Fruit fly (Drosophila melanogaster) whole organism, wandering third instar larva: ENCODE measurements around the gene CG9926.

Source experiments
- Abd-B ChIP-seq: fragments of >200 bp; optimal IDR thresholded peaks from 2 replicates; lab custom pipeline; 2017; ENCODE audit warnings: missing biosample characterization, missing genetic modification characterization
- CG32264 ChIP-seq: fragments of 200-800 bp; sonication (Bioruptor generic); optimal IDR thresholded peaks from 2 replicates; lab custom pipeline; 2016; ENCODE audit warnings: missing biosample characterization, missing genetic modification characterization
- CG9705 ChIP-seq: fragments of 200-800 bp; sonication (Bioruptor generic); optimal IDR thresholded peaks from 2 replicates; lab custom pipeline; 2018; ENCODE audit warnings: missing biosample characterization, mild to moderate bottlenecking, missing genetic modification characterization
- CrebA ChIP-seq: fragments of 200-800 bp; sonication (Bioruptor generic); optimal IDR thresholded peaks from 2 replicates; lab custom pipeline; 2016; ENCODE audit warnings: missing biosample characterization, mild to moderate bottlenecking, missing genetic modification characterization, borderline replicate concordance
- Dfd ChIP-seq: fragments of >200 bp; optimal IDR thresholded peaks from 2 replicates; lab custom pipeline; 2017; ENCODE audit warnings: missing biosample characterization, missing genetic modification characterization
- Dif ChIP-seq: fragments of 200-275, 200-300 bp; sonication (Bioruptor generic); optimal IDR thresholded peaks from 2 replicates; lab custom pipeline; 2018; ENCODE audit warnings: missing biosample characterization, missing genetic modification characterization; ENCODE audit not compliant: partially characterized antibody
- GATAd ChIP-seq: sonication (Bioruptor generic); optimal IDR thresholded peaks from 2 replicates; lab custom pipeline; 2016; ENCODE audit warnings: missing biosample characterization, missing genetic modification characterization
- HLH106 ChIP-seq: fragments of 200-800 bp; optimal IDR thresholded peaks from 3 replicates; lab custom pipeline; 2019; ENCODE audit warnings: missing biosample characterization, mild to moderate bottlenecking, missing genetic modification characterization, moderate library complexity
- Hnf4 ChIP-seq: fragments of 200-800 bp; sonication (Bioruptor generic); optimal IDR thresholded peaks from 2 replicates; lab custom pipeline; 2016; ENCODE audit warnings: missing biosample characterization, mild to moderate bottlenecking, missing genetic modification characterization
- Hr78 ChIP-seq: fragments of >200 bp; optimal IDR thresholded peaks from 2 replicates; lab custom pipeline; 2017; ENCODE audit warnings: missing biosample characterization, missing genetic modification characterization
- Hr83 ChIP-seq: fragments of 200-300 bp; sonication (Bioruptor generic); optimal IDR thresholded peaks from 2 replicates; lab custom pipeline; 2016; ENCODE audit warnings: missing biosample characterization, mild to moderate bottlenecking, missing genetic modification characterization, moderate library complexity; ENCODE audit not compliant: poor library complexity, severe bottlenecking
- Jra ChIP-seq: sonication (Bioruptor generic); optimal IDR thresholded peaks from 2 replicates; lab custom pipeline; 2016; ENCODE audit warnings: missing biosample characterization, missing genetic modification characterization
- N ChIP-seq: fragments of >200 bp; optimal IDR thresholded peaks from 2 replicates; lab custom pipeline; 2018; ENCODE audit warnings: missing biosample characterization, missing external identifiers, missing genetic modification characterization
- OdsH ChIP-seq: fragments of 200-800 bp; sonication (Bioruptor generic); optimal IDR thresholded peaks from 2 replicates; lab custom pipeline; 2016; ENCODE audit warnings: missing biosample characterization, mild to moderate bottlenecking, missing genetic modification characterization
- Rel ChIP-seq, 2 experiments: fragments of 200-800 bp; sonication (Bioruptor generic) in 1 of 2; optimal IDR thresholded peaks; 2 replicates in 1 of 2; 3 replicates in 1 of 2; lab custom pipeline; 2016 to 2019; ENCODE audit warnings: mild to moderate bottlenecking in 2 of 2, missing biosample characterization in 2 of 2, missing genetic modification characterization in 2 of 2, moderate library complexity in 1 of 2
- br ChIP-seq: fragments of 200-800 bp; sonication (Bioruptor generic); optimal IDR thresholded peaks from 2 replicates; lab custom pipeline; 2016; ENCODE audit warnings: missing biosample characterization, missing genetic modification characterization
- brk ChIP-seq: fragments of 200-800 bp; sonication (Bioruptor generic); optimal IDR thresholded peaks from 2 replicates; lab custom pipeline; 2016; ENCODE audit warnings: missing biosample characterization, mild to moderate bottlenecking, missing genetic modification characterization
- ey ChIP-seq: fragments of 200-800 bp; sonication (Bioruptor generic); optimal IDR thresholded peaks from 2 replicates; lab custom pipeline; 2016; ENCODE audit warnings: missing biosample characterization, missing genetic modification characterization
- foxo ChIP-seq, 2 experiments: fragments of 200-800 bp; sonication (Bioruptor generic); optimal IDR thresholded peaks; 2 replicates in 1 of 2; 3 replicates in 1 of 2; lab custom pipeline; 2016 to 2017; ENCODE audit warnings: missing biosample characterization in 2 of 2, missing genetic modification characterization in 2 of 2
- fru ChIP-seq: fragments of 200-800 bp; sonication (Bioruptor generic); optimal IDR thresholded peaks from 3 replicates; lab custom pipeline; 2016; ENCODE audit warnings: missing biosample characterization, mild to moderate bottlenecking, missing genetic modification characterization
- h ChIP-seq: fragments of 200-800 bp; sonication (Bioruptor generic); optimal IDR thresholded peaks from 3 replicates; lab custom pipeline; 2016; ENCODE audit warnings: missing biosample characterization, mild to moderate bottlenecking, missing genetic modification characterization
- jim ChIP-seq: fragments of 175-275, 200-325 bp; sonication (Bioruptor generic); optimal IDR thresholded peaks from 2 replicates; lab custom pipeline; 2016; ENCODE audit warnings: missing biosample characterization, mild to moderate bottlenecking, missing genetic modification characterization
- lola ChIP-seq: fragments of >200 bp; optimal IDR thresholded peaks from 2 replicates; lab custom pipeline; 2017; ENCODE audit warnings: missing biosample characterization, missing genetic modification characterization
- pan ChIP-seq: fragments of >200 bp; optimal IDR thresholded peaks from 2 replicates; lab custom pipeline; 2017
- psq ChIP-seq: fragments of 200-800 bp; sonication (Bioruptor generic); optimal IDR thresholded peaks from 3 replicates; lab custom pipeline; 2017; ENCODE audit warnings: missing biosample characterization, mild to moderate bottlenecking, missing genetic modification characterization, moderate library complexity
- rgr ChIP-seq: fragments of 200-800 bp; sonication (Bioruptor generic); optimal IDR thresholded peaks from 3 replicates; lab custom pipeline; 2016; ENCODE audit warnings: missing biosample characterization, mild to moderate bottlenecking, missing genetic modification characterization
- sage ChIP-seq: fragments of 200-800 bp; sonication (Bioruptor generic); optimal IDR thresholded peaks from 2 replicates; lab custom pipeline; 2016; ENCODE audit warnings: missing biosample characterization, mild to moderate bottlenecking, missing genetic modification characterization
- sv ChIP-seq: fragments of 200-800 bp; sonication (Bioruptor generic); optimal IDR thresholded peaks from 3 replicates; lab custom pipeline; 2016; ENCODE audit warnings: missing biosample characterization, missing genetic modification characterization
- tai ChIP-seq: sonication (Bioruptor generic); optimal IDR thresholded peaks from 2 replicates; lab custom pipeline; 2016; ENCODE audit warnings: missing biosample characterization, missing genetic modification characterization
- usp ChIP-seq: fragments of >200 bp; optimal IDR thresholded peaks from 2 replicates; lab custom pipeline; 2017; ENCODE audit warnings: missing biosample characterization, missing genetic modification characterization
- woc ChIP-seq: sonication (Bioruptor generic); optimal IDR thresholded peaks from 2 replicates; lab custom pipeline; 2016; ENCODE audit warnings: missing biosample characterization, mild to moderate bottlenecking, missing genetic modification characterization

Gene CG9926

dm6 chr3R:13964074-13964473 is 13.1 kb upstream of the CG9926 start, which contains the start of gene Kots:
Kots (minus strand) TSS chr3R:13964174.
- TF ChIP-seq CG32264 (GFP tag; lab: Kevin White, UChicago), result no peak
- no peak for TF ChIP-seq ey (GFP tag; lab: Kevin White, UChicago)
- TF ChIP-seq Dif, result no peak
- TF ChIP-seq CG9705 (GFP tag; lab: Kevin White, UChicago), result no peak
- TF ChIP-seq HLH106, result no peak
- TF ChIP-seq Hr83 (GFP tag; lab: Kevin White, UChicago), result no peak
- no peak for TF ChIP-seq N (GFP tag; lab: Kevin White, UChicago)
- TF ChIP-seq lola (GFP tag; lab: Kevin White, UChicago), result no peak
- no peak for TF ChIP-seq Abd-B
- no peak for TF ChIP-seq brk
- no peak for TF ChIP-seq usp (GFP tag; lab: Kevin White, UChicago)
- no peak for TF ChIP-seq Rel (GFP tag; optimal IDR thresholded peaks at IDR 0.05; lab: Kevin White, UChicago)
- TF ChIP-seq Rel (tag; optimal IDR thresholded peaks at IDR 0.05; lab: Kevin White, UChicago), result no peak

dm6 chr3R:13958582-13958981 is 7.6 kb upstream of the CG9926 start, which contains the start of gene Ipp:
Ipp (plus strand) TSS chr3R:13958789.
- TF ChIP-seq CrebA (no peak), pan (no peak), Dif (no peak)
- TF ChIP-seq, all 38 proteins: peak for 0

DNA sequence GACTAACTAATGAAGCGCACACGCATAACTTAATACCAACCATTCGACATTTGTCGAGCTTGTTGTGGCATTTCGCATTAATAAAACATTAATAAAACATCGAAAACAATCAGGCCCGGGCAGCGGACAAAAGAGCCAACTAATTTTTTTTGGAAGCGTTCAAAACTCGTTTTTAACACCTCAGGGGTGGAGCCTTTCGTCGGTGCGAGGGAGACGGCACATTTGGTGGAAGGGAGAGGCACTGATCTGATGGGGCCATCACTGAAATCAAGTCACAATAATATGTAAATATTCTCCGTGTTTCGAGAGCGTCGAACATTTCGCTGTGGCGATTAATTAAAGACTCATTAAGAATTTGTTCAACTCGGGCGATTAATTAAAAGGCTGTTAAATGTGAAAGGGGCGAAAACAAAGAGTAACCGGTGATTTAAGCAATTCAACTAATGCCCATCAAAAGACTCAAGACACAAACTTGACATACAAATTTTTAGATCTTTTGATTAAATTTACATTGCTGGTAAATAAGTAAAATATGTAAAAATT is 5.9 kb upstream of the CG9926 start:
- TF ChIP-seq Hr83 (GFP tag; lab: Kevin White, UChicago), result no peak
- TF ChIP-seq HLH106, result no peak
- TF ChIP-seq, all 38 proteins: peak for 0

dm6 chr3R:13955227-13955626 is 4.3 kb upstream of the CG9926 start:
- TF ChIP-seq sage (GFP tag; lab: Kevin White, UChicago), result no peak
- TF ChIP-seq pan, result no peak
- no peak for TF ChIP-seq CG9705 (GFP tag; lab: Kevin White, UChicago)
- TF ChIP-seq sv, result no peak
- no peak for TF ChIP-seq Hr78 (GFP tag; lab: Kevin White, UChicago)
- TF ChIP-seq Dif, result no peak
- peak; percentile 5 for TF ChIP-seq h (GFP tag; lab: Kevin White, UChicago)
- TF ChIP-seq ey (GFP tag; lab: Kevin White, UChicago), result peak; percentile 59
- TF ChIP-seq Dfd (GFP tag; lab: Kevin White, UChicago), result no peak
- peak in 1 of 2 experiments; percentile 49 for TF ChIP-seq foxo (GFP tag; optimal IDR thresholded peaks at IDR 0.05; lab: Kevin White, UChicago)
- TF ChIP-seq br (GFP tag; lab: Kevin White, UChicago), result peak; percentile 59
- peak; percentile 43 for TF ChIP-seq OdsH
- peak; percentile 30 for TF ChIP-seq rgr
- no peak for TF ChIP-seq brk
- peak; percentile 42 for TF ChIP-seq psq (GFP tag; lab: Kevin White, UChicago)
- no peak for TF ChIP-seq GATAd
- peak; percentile 58 for TF ChIP-seq fru (GFP tag; lab: Kevin White, UChicago)
- TF ChIP-seq woc (GFP tag; lab: Kevin White, UChicago), result peak; percentile 69
- peak; percentile 39 for TF ChIP-seq HLH106
- TF ChIP-seq Hnf4 (GFP tag; lab: Kevin White, UChicago), result peak; percentile 61

DNA sequence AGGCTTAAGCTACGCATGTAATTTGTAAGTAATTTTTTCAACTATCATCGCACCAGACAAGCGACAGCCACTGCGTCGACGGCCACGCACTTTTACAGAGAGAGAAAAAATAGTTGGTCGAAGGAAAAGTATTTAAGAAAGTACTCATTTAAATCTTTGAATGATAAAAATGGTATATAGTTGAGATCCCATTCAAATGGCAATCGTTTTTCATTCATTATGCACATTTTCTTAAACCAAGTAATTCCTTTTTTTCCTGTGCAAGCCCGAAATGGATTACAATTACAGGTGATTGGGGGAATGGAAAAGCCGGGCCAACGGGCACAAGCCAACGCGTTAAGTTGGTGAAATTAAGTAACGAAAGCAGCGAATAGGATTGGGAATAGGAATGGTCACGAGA is 1.4 kb upstream of the CG9926 start:
- TF ChIP-seq sv, result no peak
- no peak for TF ChIP-seq Jra (GFP tag; lab: Kevin White, UChicago)
- no peak for TF ChIP-seq ey (GFP tag; lab: Kevin White, UChicago)
- no peak for TF ChIP-seq pan
- no peak for TF ChIP-seq fru (GFP tag; lab: Kevin White, UChicago)
- TF ChIP-seq Abd-B, result no peak
- TF ChIP-seq woc (GFP tag; lab: Kevin White, UChicago), result no peak
- TF ChIP-seq tai (GFP tag; lab: Kevin White, UChicago), result no peak
- no peak for TF ChIP-seq CG32264 (GFP tag; lab: Kevin White, UChicago)
- no peak for TF ChIP-seq sage (GFP tag; lab: Kevin White, UChicago)
- TF ChIP-seq h (GFP tag; lab: Kevin White, UChicago), result no peak
- no peak for TF ChIP-seq Hnf4 (GFP tag; lab: Kevin White, UChicago)
- no peak for TF ChIP-seq rgr
- no peak for TF ChIP-seq OdsH
- TF ChIP-seq Dfd (GFP tag; lab: Kevin White, UChicago), result no peak
- TF ChIP-seq brk, result no peak
- TF ChIP-seq jim (GFP tag; lab: Kevin White, UChicago), result no peak
